Worm (Caenorhabditis elegans): Measurements from ENCODE around the gene C38D9.8.

DNA sequence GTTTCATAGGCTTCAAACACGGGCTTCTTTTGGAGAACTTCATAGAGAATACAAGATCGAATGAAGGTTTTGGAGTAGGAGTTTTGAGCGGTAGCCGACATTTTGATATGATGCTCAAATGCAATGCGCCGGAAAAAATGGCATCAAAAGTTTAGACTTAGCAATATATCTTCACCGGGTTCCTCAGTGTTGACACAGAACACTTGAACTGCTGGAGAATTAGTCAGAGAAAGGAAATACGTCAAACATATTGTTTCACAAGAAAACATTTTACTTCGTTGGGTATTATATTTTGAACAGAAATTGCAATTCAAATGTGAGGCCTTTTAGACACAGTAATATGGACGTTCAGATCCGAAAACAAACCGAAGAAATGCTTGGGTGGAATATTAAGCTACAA lies 5.7 kb upstream of the C38D9.8 start, which contains the start of gene fbxa-174:
- TF ChIP-seq nhr-237 (tag; optimal IDR thresholded peaks at IDR 0.05): no peak
- no peak for TF ChIP-seq cnd-1 (tag; optimal IDR thresholded peaks at IDR 0.05)
- no peak for TF ChIP-seq lsy-2 (tag; optimal IDR thresholded peaks at IDR 0.05)
- no peak for TF ChIP-seq unc-62 (GFP tag; optimal IDR thresholded peaks at IDR 0.05)
- no peak for TF ChIP-seq ces-1 (GFP tag; optimal IDR thresholded peaks at IDR 0.05)
- TF ChIP-seq ceh-43 (GFP tag; optimal IDR thresholded peaks at IDR 0.05): no peak
- no peak for TF ChIP-seq unc-39 (tag; optimal IDR thresholded peaks at IDR 0.05)
- TF ChIP-seq flh-1 (GFP tag; optimal IDR thresholded peaks at IDR 0.05): no peak
- TF ChIP-seq snpc-4 (tag; optimal IDR thresholded peaks at IDR 0.05): no peak
- TF ChIP-seq mep-1 (tag; optimal IDR thresholded peaks at IDR 0.05): no peak
- no peak for TF ChIP-seq drap-1 (GFP tag; optimal IDR thresholded peaks at IDR 0.05)
- TF ChIP-seq zip-8 (tag; optimal IDR thresholded peaks at IDR 0.05): no peak
- TF ChIP-seq blmp-1 (tag; optimal IDR thresholded peaks at IDR 0.05): no peak

Measured in whole organism, mixed stage, embryonic.